Fruit fly (Drosophila melanogaster) whole organism, embryonic: Measurements from ENCODE around the gene CG4658.

ENCODE experiments used
- CG10274 ChIP-seq: fragments of 200-800 bp; sonication (Bioruptor generic); optimal IDR thresholded peaks from 3 replicates; lab custom pipeline; 2017; ENCODE audit warnings: missing biosample characterization, mild to moderate bottlenecking, missing genetic modification characterization
- CG10654 ChIP-seq: fragments of 200-800 bp; sonication (Bioruptor generic); optimal IDR thresholded peaks from 2 replicates; lab custom pipeline; 2016; ENCODE audit warnings: missing biosample characterization, missing genetic modification characterization
- CG11695 ChIP-seq: fragments of 200-800 bp; sonication (Bioruptor generic); IDR thresholded peaks from 3 replicates; pipeline ENCODE4 v1.3.6; 2022; ENCODE audit warnings: missing biosample characterization, missing genetic modification characterization
- CG13775 ChIP-seq: fragments of 200-800 bp; sonication (Bioruptor generic); optimal IDR thresholded peaks from 3 replicates; lab custom pipeline; 2017; ENCODE audit warnings: missing biosample characterization, mild to moderate bottlenecking, missing genetic modification characterization
- CG14441 ChIP-seq: fragments of 200-800 bp; sonication (Bioruptor generic); IDR thresholded peaks from 2 replicates; pipeline ENCODE4 v1.3.6; 2022; ENCODE audit warnings: missing biosample characterization, missing genetic modification characterization
- CG14710 ChIP-seq: fragments of 200-800 bp; sonication (Bioruptor generic); optimal IDR thresholded peaks from 3 replicates; lab custom pipeline; 2019; ENCODE audit warnings: missing biosample characterization, mild to moderate bottlenecking, missing genetic modification characterization, moderate library complexity
- CG1529 ChIP-seq: fragments of 200-800 bp; sonication (Bioruptor generic); optimal IDR thresholded peaks from 3 replicates; lab custom pipeline; 2018; ENCODE audit warnings: missing biosample characterization, missing genetic modification characterization
- CG17361 ChIP-seq: fragments of 200-800 bp; sonication (Bioruptor generic); IDR thresholded peaks from 3 replicates; pipeline ENCODE4 v1.3.6; 2022; ENCODE audit warnings: missing biosample characterization, missing genetic modification characterization
- CG18764 ChIP-seq: fragments of 200-800 bp; sonication (Bioruptor generic); optimal IDR thresholded peaks from 3 replicates; lab custom pipeline; 2016; ENCODE audit warnings: missing biosample characterization, missing genetic modification characterization
- CG2202 ChIP-seq: fragments of 200-800 bp; sonication (Bioruptor generic); optimal IDR thresholded peaks from 2 replicates; lab custom pipeline; 2018; ENCODE audit warnings: missing biosample characterization, mild to moderate bottlenecking, missing genetic modification characterization
- CG30431 ChIP-seq: fragments of 200-800 bp; sonication (Bioruptor generic); optimal IDR thresholded peaks from 2 replicates; lab custom pipeline; 2017; ENCODE audit warnings: missing biosample characterization, missing genetic modification characterization
- CG31224 ChIP-seq: fragments of 200-800 bp; sonication (Bioruptor generic); IDR thresholded peaks from 2 replicates; pipeline ENCODE4 v1.3.6; 2022; ENCODE audit warnings: missing biosample characterization, missing genetic modification characterization
- CG7556 ChIP-seq: fragments of 200-800 bp; sonication (Bioruptor generic); optimal IDR thresholded peaks from 2 replicates; lab custom pipeline; 2017; ENCODE audit warnings: missing biosample characterization, mild to moderate bottlenecking, missing genetic modification characterization
- CG7839 ChIP-seq: fragments of 200-800 bp; sonication (Bioruptor generic); optimal IDR thresholded peaks from 3 replicates; lab custom pipeline; 2018; ENCODE audit warnings: missing biosample characterization, mild to moderate bottlenecking, missing genetic modification characterization, moderate library complexity
- CG9727 ChIP-seq: fragments of 200-800 bp; sonication (Bioruptor generic); optimal IDR thresholded peaks from 3 replicates; lab custom pipeline; 2017; ENCODE audit warnings: missing biosample characterization, mild to moderate bottlenecking, missing genetic modification characterization
- D ChIP-seq, 2 experiments: fragments of 200-800 bp in 1 of 2; fragments of >200 bp in 1 of 2; sonication (Bioruptor generic) in 1 of 2; optimal IDR thresholded peaks; 2 replicates in 1 of 2; 3 replicates in 1 of 2; lab custom pipeline; 2017; ENCODE audit warnings: mild to moderate bottlenecking in 1 of 2, missing biosample characterization in 1 of 2, missing genetic modification characterization in 1 of 2, missing genetic modification reagents in 1 of 2
- Deaf1 ChIP-seq: fragments of 200-800 bp; optimal IDR thresholded peaks from 3 replicates; lab custom pipeline; 2019; ENCODE audit warnings: missing biosample characterization, mild to moderate bottlenecking, missing genetic modification characterization, moderate library complexity
- HLH4C ChIP-seq: fragments of 200-800 bp; sonication (Bioruptor generic); IDR thresholded peaks from 3 replicates; pipeline ENCODE4 v1.3.6; 2022; ENCODE audit warnings: missing biosample characterization, missing genetic modification characterization; ENCODE audit not compliant: partially characterized antibody
- HLHmδ ChIP-seq: fragments of 200-800 bp; sonication (Bioruptor generic); optimal IDR thresholded peaks from 2 replicates; lab custom pipeline; 2018; ENCODE audit warnings: missing biosample characterization, mild to moderate bottlenecking, missing genetic modification characterization, moderate library complexity
- HmgD ChIP-seq: fragments of 200-800 bp; sonication (Bioruptor generic); optimal IDR thresholded peaks from 3 replicates; lab custom pipeline; 2016; ENCODE audit warnings: missing biosample characterization, missing genetic modification characterization
- Hr78 ChIP-seq, 2 experiments: fragments of 200-800 bp in 1 of 2; fragments of >200 bp in 1 of 2; sonication (Bioruptor generic) in 1 of 2; optimal IDR thresholded peaks; 2 replicates each; lab custom pipeline; 2017 to 2019; ENCODE audit warnings: missing biosample characterization in 2 of 2, missing genetic modification characterization in 2 of 2, mild to moderate bottlenecking in 1 of 2, moderate library complexity in 1 of 2
- MBD-R2 ChIP-seq: fragments of 200-800 bp; sonication (Bioruptor generic); IDR thresholded peaks from 2 replicates; pipeline ENCODE4 v1.3.6; 2022; ENCODE audit warnings: missing biosample characterization, missing genetic modification characterization
- PHDP ChIP-seq: fragments of 200-800 bp; sonication (Bioruptor generic); optimal IDR thresholded peaks from 3 replicates; lab custom pipeline; 2018; ENCODE audit warnings: missing biosample characterization, mild to moderate bottlenecking, missing genetic modification characterization, moderate library complexity
- Six4 ChIP-seq: fragments of 200-800 bp; sonication (Bioruptor generic); optimal IDR thresholded peaks from 2 replicates; lab custom pipeline; 2016; ENCODE audit warnings: missing biosample characterization, missing genetic modification characterization
- Sox100B ChIP-seq: fragments of 200-800 bp; sonication (Bioruptor generic); optimal IDR thresholded peaks from 3 replicates; lab custom pipeline; 2018; ENCODE audit warnings: missing biosample characterization, mild to moderate bottlenecking, missing genetic modification characterization
- Usf ChIP-seq: fragments of 200-800 bp; sonication (Bioruptor generic); optimal IDR thresholded peaks from 2 replicates; lab custom pipeline; 2017; ENCODE audit warnings: missing genotype, missing biosample characterization, missing genetic modification characterization
- al ChIP-seq: fragments of 200-800 bp; sonication (Bioruptor generic); IDR thresholded peaks from 2 replicates; pipeline ENCODE4 v1.3.6; 2022; ENCODE audit warnings: missing biosample characterization, missing genetic modification characterization
- ara ChIP-seq: fragments of 200-800 bp; sonication (Bioruptor generic); IDR thresholded peaks from 2 replicates; pipeline ENCODE4 v1.3.6; 2022; ENCODE audit warnings: missing biosample characterization, missing genetic modification characterization
- btn ChIP-seq: fragments of 200-800 bp; sonication (Bioruptor generic); optimal IDR thresholded peaks from 2 replicates; lab custom pipeline; 2016; ENCODE audit warnings: missing biosample characterization, missing genetic modification characterization
- chif ChIP-seq, 2 experiments: fragments of 200-800 bp; sonication (Bioruptor generic); optimal IDR thresholded peaks; 3 replicates each; lab custom pipeline; 2016; ENCODE audit warnings: missing biosample characterization in 2 of 2, missing genetic modification characterization in 2 of 2
- dimm ChIP-seq: fragments of 200-800 bp; sonication (Bioruptor generic); IDR thresholded peaks from 2 replicates; pipeline ENCODE4 v1.3.6; 2022; ENCODE audit warnings: missing biosample characterization, missing genetic modification characterization
- dmrt11E ChIP-seq: fragments of 200-800 bp; sonication (Bioruptor generic); optimal IDR thresholded peaks from 3 replicates; lab custom pipeline; 2018; ENCODE audit warnings: missing biosample characterization, mild to moderate bottlenecking, missing genetic modification characterization, moderate library complexity
- grn ChIP-seq: fragments of 200-800 bp; sonication (Bioruptor generic); optimal IDR thresholded peaks from 3 replicates; lab custom pipeline; 2017; ENCODE audit warnings: missing biosample characterization, missing genetic modification characterization
- kni ChIP-seq: fragments of 200-800 bp; sonication (Bioruptor generic); optimal IDR thresholded peaks from 3 replicates; lab custom pipeline; 2017; ENCODE audit warnings: mild to moderate bottlenecking, missing biosample characterization, missing genetic modification reagents, missing genetic modification characterization
- luna ChIP-seq: fragments of 200-800 bp; sonication (Bioruptor generic); optimal IDR thresholded peaks from 2 replicates; lab custom pipeline; 2016; ENCODE audit warnings: missing biosample characterization, missing genetic modification characterization
- mirr ChIP-seq: fragments of 200-800 bp; sonication (Bioruptor generic); optimal IDR thresholded peaks from 3 replicates; lab custom pipeline; 2018; ENCODE audit warnings: missing biosample characterization, mild to moderate bottlenecking, missing genetic modification characterization
- pan ChIP-seq, 4 experiments: fragments of >200 bp in 3 of 4; fragments of 200-800 bp in 1 of 4; sonication (Bioruptor generic) in 1 of 4; optimal IDR thresholded peaks in 3 of 4; IDR thresholded peaks in 1 of 4; 2 replicates each; pipeline versions ENCODE4 v1.3.6 to Lab custom; 2017 to 2022; ENCODE audit warnings: missing biosample characterization in 2 of 4, missing genetic modification characterization in 2 of 4, mixed read lengths in 1 of 4
- peb ChIP-seq: fragments of 200-800 bp; sonication (Bioruptor generic); IDR thresholded peaks from 2 replicates; pipeline ENCODE4 v1.3.6; 2022; ENCODE audit warnings: missing biosample characterization, missing genetic modification characterization
- prd ChIP-seq, 3 experiments: fragments of >200 bp in 2 of 3; fragments of 200-800 bp in 1 of 3; sonication (Bioruptor generic) in 1 of 3; optimal IDR thresholded peaks in 2 of 3; IDR thresholded peaks in 1 of 3; 2 replicates in 2 of 3; 3 replicates in 1 of 3; pipeline versions ENCODE4 v1.3.6 to Lab custom; 2017 to 2022; ENCODE audit warnings: missing biosample characterization in 1 of 3, missing genetic modification characterization in 1 of 3
- ranshi ChIP-seq: fragments of 200-800 bp; sonication (Bioruptor generic); IDR thresholded peaks from 2 replicates; pipeline ENCODE4 v1.3.6; 2022; ENCODE audit warnings: missing biosample characterization, missing genetic modification characterization
- rib ChIP-seq: fragments of 200-800 bp; sonication (Bioruptor generic); IDR thresholded peaks from 2 replicates; pipeline ENCODE4 v1.3.6; 2022; ENCODE audit warnings: missing biosample characterization, missing genetic modification characterization
- sima ChIP-seq: fragments of 200-800 bp; sonication (Bioruptor generic); optimal IDR thresholded peaks from 2 replicates; lab custom pipeline; 2016; ENCODE audit warnings: missing biosample characterization, missing genetic modification characterization
- ssp ChIP-seq: fragments of 200-800 bp; sonication (Bioruptor generic); IDR thresholded peaks from 2 replicates; pipeline ENCODE4 v1.3.6; 2022; ENCODE audit warnings: missing biosample characterization, missing genetic modification characterization
- stwl ChIP-seq: fragments of 200-800 bp; sonication (Bioruptor generic); optimal IDR thresholded peaks from 3 replicates; lab custom pipeline; 2018; ENCODE audit warnings: missing biosample characterization, mild to moderate bottlenecking, missing genetic modification characterization, moderate library complexity
- tna ChIP-seq: fragments of 200-800 bp; sonication (Bioruptor generic); IDR thresholded peaks from 2 replicates; pipeline ENCODE4 v1.3.6; 2022; ENCODE audit warnings: missing biosample characterization, missing genetic modification characterization; ENCODE audit not compliant: partially characterized antibody
- unc-4 ChIP-seq: fragments of 200-800 bp; sonication (Bioruptor generic); IDR thresholded peaks from 2 replicates; pipeline ENCODE4 v1.3.6; 2022; ENCODE audit warnings: missing biosample characterization, missing genetic modification characterization; ENCODE audit not compliant: partially characterized antibody
- zen2 ChIP-seq: fragments of 200-800 bp; sonication (Bioruptor generic); IDR thresholded peaks from 3 replicates; pipeline ENCODE4 v1.3.6; 2022; ENCODE audit warnings: missing biosample characterization, missing genetic modification characterization; ENCODE audit not compliant: partially characterized antibody
- zfh1 ChIP-seq: fragments of 200-800 bp; sonication (Bioruptor generic); IDR thresholded peaks from 3 replicates; pipeline ENCODE4 v1.3.6; 2022; ENCODE audit warnings: missing biosample characterization, missing genetic modification characterization

Gene CG4658

dm6 chr2L:9989846-9990506 lies 33.0 kb downstream of the CG4658 start (continued):
- no peak for TF ChIP-seq HLHmδ
- no peak for TF ChIP-seq btn (GFP tag; lab: Kevin White, UChicago)
- no peak for TF ChIP-seq prd (optimal IDR thresholded peaks at IDR 0.05; lab: Kevin White, UChicago)
- peak; percentile 61; the same call in 1 of the 3 replicates for TF ChIP-seq prd (GFP tag; IDR thresholded peaks at IDR 0.05; lab: Robert Waterston, UW)
- no peak for TF ChIP-seq CG31224 (GFP tag; lab: Robert Waterston, UW)
- TF ChIP-seq CG13775 (GFP tag; lab: Kevin White, UChicago) = peak; percentile 17
- no peak for TF ChIP-seq luna (GFP tag; lab: Kevin White, UChicago)
- TF ChIP-seq CG7839 (tag; lab: Kevin White, UChicago) = no peak
- no peak for TF ChIP-seq CG14441 (GFP tag; lab: Robert Waterston, UW)
- TF ChIP-seq Six4 = no peak
- TF ChIP-seq CG17361 = 0 out of 3 replicates have a peak, but pooled peaks have one; percentile 25
- TF ChIP-seq rib (GFP tag; lab: Robert Waterston, UW) = no peak
- TF ChIP-seq ranshi (GFP tag; lab: Robert Waterston, UW) = no peak
- peak; percentile 65; the same call in 2 of the 3 replicates for TF ChIP-seq zfh1 (GFP tag; lab: Robert Waterston, UW)
- peak; percentile 55; the same call in 1 of the 2 replicates for TF ChIP-seq ara (GFP tag; lab: Robert Waterston, UW)
- no peak for TF ChIP-seq CG11695 (GFP tag; lab: Robert Waterston, UW)
- TF ChIP-seq al (GFP tag; lab: Robert Waterston, UW) = no peak
- TF ChIP-seq sima (GFP tag; lab: Kevin White, UChicago) = no peak
- TF ChIP-seq chif (GFP tag; optimal IDR thresholded peaks at IDR 0.05; lab: Kevin White, UChicago) = peak in 1 of 2 experiments; percentile 15
- TF ChIP-seq HLH4C (GFP tag; lab: Robert Waterston, UW) = no peak
- no peak for TF ChIP-seq kni
- no peak for TF ChIP-seq Usf (GFP tag; lab: Kevin White, UChicago)
- TF ChIP-seq CG9727 (GFP tag; lab: Kevin White, UChicago) = peak; percentile 76
- no peak for TF ChIP-seq tna (GFP tag; lab: Robert Waterston, UW)
- TF ChIP-seq mirr (GFP tag; lab: Kevin White, UChicago) = no peak
- peak; percentile 44 for TF ChIP-seq CG14710 (tag; lab: Kevin White, UChicago)
- TF ChIP-seq zen2 (GFP tag; lab: Robert Waterston, UW) = no peak
- TF ChIP-seq CG18764 = no peak
- TF ChIP-seq D (optimal IDR thresholded peaks at IDR 0.05; lab: Kevin White, UChicago) = no peak
- no peak for TF ChIP-seq D (GFP tag; optimal IDR thresholded peaks at IDR 0.05; lab: Kevin White, UChicago)
- TF ChIP-seq Deaf1 (tag; lab: Kevin White, UChicago) = no peak
- TF ChIP-seq CG2202 = no peak
- TF ChIP-seq MBD-R2 (GFP tag; lab: Robert Waterston, UW) = no peak
- TF ChIP-seq CG10274 (GFP tag; lab: Kevin White, UChicago) = no peak
- no peak for TF ChIP-seq peb
- TF ChIP-seq HmgD (GFP tag; lab: Kevin White, UChicago) = no peak
- no peak for TF ChIP-seq dimm (GFP tag; lab: Robert Waterston, UW)
- no peak for TF ChIP-seq CG1529 (GFP tag; lab: Kevin White, UChicago)
- no peak for TF ChIP-seq Hr78 (GFP tag; optimal IDR thresholded peaks at IDR 0.05; lab: Kevin White, UChicago)
- no peak for TF ChIP-seq pan (optimal IDR thresholded peaks at IDR 0.05; lab: Kevin White, UChicago)
- TF ChIP-seq pan (GFP tag; optimal IDR thresholded peaks at IDR 0.05 in 1 of 2, IDR thresholded peaks at IDR 0.05 in 1 of 2) = no peak
- no peak for TF ChIP-seq ssp (GFP tag; lab: Robert Waterston, UW)
- peak; percentile 13 for TF ChIP-seq stwl (tag; lab: Kevin White, UChicago)
- no peak for TF ChIP-seq CG10654 (GFP tag; lab: Kevin White, UChicago)
- no peak for TF ChIP-seq CG30431 (GFP tag; lab: Kevin White, UChicago)
- TF ChIP-seq Sox100B (GFP tag; lab: Kevin White, UChicago) = no peak
- TF ChIP-seq unc-4 (GFP tag; lab: Robert Waterston, UW) = no peak
- TF ChIP-seq grn (GFP tag; lab: Kevin White, UChicago) = no peak
- peak; percentile 15 for TF ChIP-seq CG7556
- TF ChIP-seq dmrt11E (tag; lab: Kevin White, UChicago) = peak; percentile 80
- TF ChIP-seq PHDP (tag; lab: Kevin White, UChicago) = no peak
